Worm (Caenorhabditis elegans): ENCODE data around the gene dsl-2.

- TF ChIP-seq klf-2 (GFP tag; conservative IDR thresholded peaks at IDR 0.05) (no peak), ref-1 (GFP tag; conservative IDR thresholded peaks at IDR 0.05) (no peak), ztf-29 (GFP tag; IDR thresholded peaks at IDR 0.05) (no peak)
These were observed 5.0 kb upstream of the dsl-2 start for ce11 chrIV:1209813-1210212.

Data from whole organism, midembryonic.